Fruit fly (Drosophila melanogaster): ENCODE results near the gene Gr66a.

DNA sequence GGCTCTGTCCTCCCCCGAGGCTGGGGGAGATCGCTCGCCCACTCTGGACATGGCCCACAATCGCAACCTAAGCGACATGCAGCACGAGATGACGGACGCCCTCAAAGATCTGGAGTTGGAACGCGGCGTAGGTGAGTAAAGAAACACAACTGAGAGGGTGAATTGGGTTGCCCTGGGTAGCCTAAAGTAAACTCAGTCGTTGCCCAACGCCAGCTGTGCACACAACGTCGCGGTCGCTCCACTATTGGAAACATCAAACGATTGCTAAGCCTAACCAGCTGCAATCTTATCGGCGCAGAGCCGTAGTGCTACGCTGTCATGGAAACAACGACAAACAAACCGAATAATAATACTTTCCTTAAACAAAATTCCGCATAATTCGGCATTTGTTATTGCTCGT, 40.6 kb upstream of the Gr66a start:
- TF ChIP-seq CG9139 (GFP tag; optimal IDR thresholded peaks at IDR 0.05) = no peak
- TF ChIP-seq CG11762 (GFP tag; optimal IDR thresholded peaks at IDR 0.05; ENCODE audit: insufficient read depth) = no peak
- no peak for TF ChIP-seq Ets21C (GFP tag; optimal IDR thresholded peaks at IDR 0.05)
- no peak for TF ChIP-seq CG16779 (tag; optimal IDR thresholded peaks at IDR 0.05)
- TF ChIP-seq Hr39 (GFP tag; optimal IDR thresholded peaks at IDR 0.05) = no peak

All from whole organism, prepupa.